Worm (Caenorhabditis elegans) whole organism, L3 larva: ENCODE data around the gene ZK666.2.

Experiments used
- R02D3.7 ChIP-seq: fragments of 150-350 bp; optimal IDR thresholded peaks from 2 replicates; lab custom pipeline; 2014; ENCODE audit warnings: missing biosample characterization, missing genetic modification characterization
- ZK546.5 ChIP-seq: sonication (generic microtip); optimal IDR thresholded peaks from 2 replicates; lab custom pipeline; 2017; ENCODE audit warnings: missing biosample characterization, missing genetic modification characterization
- ama-1 ChIP-seq: fragments of 150-350 bp; optimal IDR thresholded peaks from 2 replicates; lab custom pipeline; 2018
- ceh-28 ChIP-seq: fragments of 150-350 bp; optimal IDR thresholded peaks from 2 replicates; lab custom pipeline; 2014; ENCODE audit warnings: missing biosample characterization, missing genetic modification reagents, missing genetic modification characterization
- ceh-82 ChIP-seq: fragments of 150-350 bp; optimal IDR thresholded peaks from 2 replicates; lab custom pipeline; 2014; ENCODE audit warnings: missing biosample characterization, missing genetic modification characterization
- ceh-9 ChIP-seq: sonication (generic microtip); optimal IDR thresholded peaks from 2 replicates; lab custom pipeline; 2018; ENCODE audit warnings: missing biosample characterization, missing genetic modification characterization
- egl-27 ChIP-seq: sonication (generic microtip); optimal IDR thresholded peaks from 4 replicates; lab custom pipeline; 2017; ENCODE audit warnings: missing biosample characterization, missing genetic modification reagents, missing genetic modification characterization
- elt-1 ChIP-seq: fragments of 150-350 bp; optimal IDR thresholded peaks from 2 replicates; lab custom pipeline; 2014; ENCODE audit warnings: missing biosample characterization, missing genetic modification characterization
- elt-3 ChIP-seq, 3 experiments: fragments of 150-350 bp in 1 of 3; sonication (generic microtip) in 2 of 3; optimal IDR thresholded peaks; 2 replicates in 2 of 3; 4 replicates in 1 of 3; lab custom pipeline; 2014 to 2017; ENCODE audit warnings: missing biosample characterization in 3 of 3, missing genetic modification characterization in 3 of 3
- eor-1 ChIP-seq, 2 experiments: fragments of 150-350 bp; optimal IDR thresholded peaks; 2 replicates each; lab custom pipeline; 2014 to 2018; ENCODE audit warnings: missing biosample characterization in 2 of 2, missing genetic modification characterization in 2 of 2
- fkh-10 ChIP-seq: sonication (generic microtip); optimal IDR thresholded peaks from 2 replicates; lab custom pipeline; 2017; ENCODE audit warnings: missing biosample characterization, missing genetic modification reagents, missing genetic modification characterization
- fkh-2 ChIP-seq: fragments of 150-350 bp; optimal IDR thresholded peaks from 2 replicates; lab custom pipeline; 2014; ENCODE audit warnings: missing biosample characterization, missing genetic modification reagents, missing genetic modification characterization
- hmg-11 ChIP-seq: sonication (generic microtip); optimal IDR thresholded peaks from 2 replicates; lab custom pipeline; 2016; ENCODE audit warnings: missing genetic modification characterization, missing compliant biosample characterization
- jun-1 ChIP-seq: fragments of 150-350 bp; optimal IDR thresholded peaks from 2 replicates; lab custom pipeline; 2014; ENCODE audit warnings: missing biosample characterization, missing genetic modification reagents, missing genetic modification characterization
- lsy-12 ChIP-seq: sonication (generic microtip); optimal IDR thresholded peaks from 2 replicates; lab custom pipeline; 2016; ENCODE audit warnings: mild to moderate bottlenecking, missing genetic modification characterization, missing compliant biosample characterization
- mml-1 ChIP-seq: fragments of 150-350 bp; sonication (generic microtip); optimal IDR thresholded peaks from 3 replicates; lab custom pipeline; 2014; ENCODE audit warnings: missing biosample characterization, missing genetic modification characterization
- nhr-12 ChIP-seq: fragments of 150-350 bp; optimal IDR thresholded peaks from 2 replicates; lab custom pipeline; 2014; ENCODE audit warnings: missing biosample characterization, missing genetic modification characterization
- nhr-23 ChIP-seq: fragments of 150-350 bp; optimal IDR thresholded peaks from 2 replicates; lab custom pipeline; 2014; ENCODE audit warnings: missing biosample characterization, missing genetic modification reagents, missing genetic modification characterization
- nhr-237 ChIP-seq: fragments of 150-350 bp; optimal IDR thresholded peaks from 2 replicates; lab custom pipeline; 2014; ENCODE audit warnings: missing biosample characterization, missing genetic modification characterization
- nhr-25 ChIP-seq: sonication (generic microtip); optimal IDR thresholded peaks from 2 replicates; lab custom pipeline; 2017; ENCODE audit warnings: missing biosample characterization, missing genetic modification characterization
- nhr-28 ChIP-seq: fragments of 150-350 bp; optimal IDR thresholded peaks from 2 replicates; lab custom pipeline; 2014; ENCODE audit warnings: missing biosample characterization, missing genetic modification characterization
- nhr-43 ChIP-seq: sonication (generic microtip); optimal IDR thresholded peaks from 2 replicates; lab custom pipeline; 2016; ENCODE audit warnings: mild to moderate bottlenecking, missing genetic modification characterization, missing compliant biosample characterization; ENCODE audit not compliant: poor library complexity, severe bottlenecking
- nhr-67 ChIP-seq: fragments of 150-350 bp; optimal IDR thresholded peaks from 2 replicates; lab custom pipeline; 2014; ENCODE audit warnings: missing biosample characterization, missing genetic modification characterization
- nhr-77 ChIP-seq: fragments of 150-350 bp; optimal IDR thresholded peaks from 2 replicates; lab custom pipeline; 2014; ENCODE audit warnings: missing biosample characterization, missing genetic modification characterization
- pqm-1 ChIP-seq: fragments of 150-350 bp; optimal IDR thresholded peaks from 2 replicates; lab custom pipeline; 2017; ENCODE audit warnings: missing biosample characterization, missing genetic modification characterization, inconsistent platforms
- sea-2 ChIP-seq: fragments of 150-350 bp; sonication (generic microtip); optimal IDR thresholded peaks from 4 replicates; lab custom pipeline; 2014; ENCODE audit warnings: missing biosample characterization, missing genetic modification reagents, missing genetic modification characterization
- snpc-4 ChIP-seq: fragments of 150-350 bp; optimal IDR thresholded peaks from 2 replicates; lab custom pipeline; 2014; ENCODE audit warnings: missing biosample characterization, missing genetic modification characterization
- tbx-2 ChIP-seq: sonication (generic microtip); optimal IDR thresholded peaks from 2 replicates; lab custom pipeline; 2016; ENCODE audit warnings: mild to moderate bottlenecking, missing genetic modification characterization, missing compliant biosample characterization
- unc-39 ChIP-seq: sonication (generic microtip); optimal IDR thresholded peaks from 4 replicates; lab custom pipeline; 2017; ENCODE audit warnings: missing biosample characterization, missing genetic modification characterization
- unc-62 ChIP-seq: fragments of 150-350 bp; sonication (generic microtip); optimal IDR thresholded peaks from 4 replicates; lab custom pipeline; 2014; ENCODE audit warnings: missing biosample characterization, missing genetic modification reagents, missing genetic modification characterization
- ztf-11 ChIP-seq: fragments of 150-350 bp; optimal IDR thresholded peaks from 2 replicates; lab custom pipeline; 2014; ENCODE audit warnings: missing biosample characterization, missing genetic modification characterization
- ztf-4 ChIP-seq: fragments of 150-350 bp; optimal IDR thresholded peaks from 2 replicates; lab custom pipeline; 2014; ENCODE audit warnings: missing biosample characterization, missing genetic modification characterization

The ZK666.2 gene

ce11 chrII:10471790-10472189 lies at the start of gene ZK666.2:
TSS of gene ZK666.2 (minus strand) at chrII:10471890.
- no peak for TF ChIP-seq ztf-4
- no peak for TF ChIP-seq ZK546.5 (tag; lab: Kevin White, UChicago)
- TF ChIP-seq elt-3 (tag; optimal IDR thresholded peaks at IDR 0.05; lab: Kevin White, UChicago) = no peak
- no peak for TF ChIP-seq ceh-28 (tag; lab: Kevin White, UChicago)
- no peak for TF ChIP-seq sea-2 (GFP tag; lab: Kevin White, UChicago)
- TF ChIP-seq unc-39 (tag; lab: Kevin White, UChicago) = no peak
- no peak for TF ChIP-seq mml-1 (tag; lab: Kevin White, UChicago)
- TF ChIP-seq fkh-2 (tag; lab: Kevin White, UChicago) = no peak
- TF ChIP-seq jun-1 = no peak
- no peak for TF ChIP-seq ama-1 (lab: Kevin White, UChicago)
- no peak for TF ChIP-seq eor-1 (tag; optimal IDR thresholded peaks at IDR 0.05; lab: Kevin White, UChicago)
- no peak for TF ChIP-seq ztf-11 (tag; lab: Kevin White, UChicago)
- no peak for TF ChIP-seq nhr-77
- no peak for TF ChIP-seq nhr-12 (tag; lab: Kevin White, UChicago)
- no peak for TF ChIP-seq snpc-4 (tag; lab: Kevin White, UChicago)
- TF ChIP-seq R02D3.7 (tag; lab: Kevin White, UChicago) = no peak
- no peak for TF ChIP-seq unc-62 (GFP tag; lab: Kevin White, UChicago)
- no peak for TF ChIP-seq nhr-25 (tag; lab: Kevin White, UChicago)
- TF ChIP-seq, all 47 proteins: peak for 0

- TF ChIP-seq R02D3.7 (tag; lab: Kevin White, UChicago) = no peak
- TF ChIP-seq ceh-82 = no peak
Measured at ce11 chrII:10519863-10520262, 48.2 kb upstream of the ZK666.2 start.

DNA sequence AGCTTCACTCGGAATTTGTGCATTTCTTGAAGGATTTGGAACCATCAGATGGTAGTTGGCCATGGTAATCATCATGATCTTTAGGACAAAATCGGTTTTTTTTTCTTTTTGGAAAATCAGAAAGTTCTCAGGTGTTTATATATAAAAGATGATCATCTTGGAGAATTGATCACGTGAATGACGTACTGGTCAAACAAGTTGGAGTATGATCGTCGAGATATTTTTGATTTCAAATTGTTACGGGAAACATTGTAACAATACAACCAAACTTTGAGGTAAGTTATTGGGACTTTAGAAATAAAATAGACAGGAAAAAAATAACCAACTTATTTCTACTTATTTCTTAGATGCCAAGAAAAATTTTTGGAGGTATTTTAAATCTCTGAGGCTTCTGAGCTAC lies 47.3 kb upstream of the ZK666.2 start, which contains the start of gene F59B10.4:
Gene F59B10.4, minus strand, starts transcription at position 101 of the 400 bp plus-strand sequence.
- TF ChIP-seq snpc-4 (tag; lab: Kevin White, UChicago) (no peak), nhr-28 (no peak), mml-1 (tag; lab: Kevin White, UChicago) (no peak), ztf-11 (tag; lab: Kevin White, UChicago) (no peak), nhr-23 (no peak), unc-62 (GFP tag; lab: Kevin White, UChicago) (no peak), hmg-11 (tag; lab: Kevin White, UChicago) (no peak), sea-2 (GFP tag; lab: Kevin White, UChicago) (no peak), jun-1 (no peak), unc-39 (tag; lab: Kevin White, UChicago) (no peak), ceh-82 (no peak), ama-1 (lab: Kevin White, UChicago) (no peak)
- TF ChIP-seq, all 47 proteins: peak for 0

ce11 chrII:10516375-10516774 lies 44.7 kb upstream of the ZK666.2 start:
- TF ChIP-seq snpc-4 (tag; lab: Kevin White, UChicago) (no peak), pqm-1 (tag; lab: Kevin White, UChicago) (no peak), fkh-10 (GFP tag; lab: Kevin White, UChicago) (no peak), nhr-237 (tag; lab: Kevin White, UChicago) (no peak), nhr-23 (peak; percentile 40)

ce11 chrII:10515422-10515821 lies 43.7 kb upstream of the ZK666.2 start:
- TF ChIP-seq lsy-12 = no peak
- no peak for TF ChIP-seq unc-39 (tag; lab: Kevin White, UChicago)
- no peak for TF ChIP-seq unc-62 (GFP tag; lab: Kevin White, UChicago)
- TF ChIP-seq nhr-77 = no peak
- TF ChIP-seq tbx-2 (tag; lab: Kevin White, UChicago) = no peak
- no peak for TF ChIP-seq nhr-67 (tag; lab: Kevin White, UChicago)
- TF ChIP-seq nhr-23 = peak; percentile 54
- no peak for TF ChIP-seq ceh-9 (tag; lab: Kevin White, UChicago)
- TF ChIP-seq elt-1 (tag; lab: Kevin White, UChicago) = no peak
- TF ChIP-seq nhr-43 (tag; lab: Kevin White, UChicago) = no peak
- TF ChIP-seq ceh-28 (tag; lab: Kevin White, UChicago) = peak; percentile 2
- no peak for TF ChIP-seq egl-27 (tag; lab: Kevin White, UChicago)
- no peak for TF ChIP-seq nhr-25 (tag; lab: Kevin White, UChicago)
- TF ChIP-seq nhr-237 (tag; lab: Kevin White, UChicago) = no peak
